Fruit fly (Drosophila melanogaster) whole organism, adult: ENCODE measurements around the gene cic.

ENCODE experiments used
- CG11617 ChIP-seq: fragments of 200-800 bp; sonication (Bioruptor generic); optimal IDR thresholded peaks from 2 replicates; lab custom pipeline; 2017; ENCODE audit warnings: mild to moderate bottlenecking, missing biosample characterization, missing genetic modification reagents, missing genetic modification characterization
- CG12768 ChIP-seq: fragments of 200-800 bp; sonication (Bioruptor generic); optimal IDR thresholded peaks from 2 replicates; lab custom pipeline; 2017; ENCODE audit warnings: missing biosample characterization, missing genetic modification characterization, mild to moderate bottlenecking, moderate library complexity, missing genetic modification reagents
- CG14711 ChIP-seq: fragments of 200-800 bp; sonication (Bioruptor generic); optimal IDR thresholded peaks from 2 replicates; lab custom pipeline; 2018; ENCODE audit warnings: missing biosample characterization, mild to moderate bottlenecking, missing genetic modification characterization, moderate library complexity
- CG33017 ChIP-seq: fragments of 200-800 bp; sonication (Bioruptor generic); optimal IDR thresholded peaks from 2 replicates; lab custom pipeline; 2018; ENCODE audit warnings: missing biosample characterization, mild to moderate bottlenecking, missing genetic modification characterization, moderate library complexity
- CG5204 ChIP-seq: fragments of 200-800 bp; sonication (Bioruptor generic); optimal IDR thresholded peaks from 2 replicates; lab custom pipeline; 2016; ENCODE audit warnings: missing biosample characterization, missing genetic modification characterization
- Clk ChIP-seq: fragments of 200-800 bp; sonication (Bioruptor generic); optimal IDR thresholded peaks from 2 replicates; lab custom pipeline; 2017; ENCODE audit warnings: missing biosample characterization, missing genetic modification characterization
- Mnt ChIP-seq: fragments of 200-800 bp; sonication (Bioruptor generic); optimal IDR thresholded peaks from 2 replicates; lab custom pipeline; 2016; ENCODE audit warnings: missing biosample characterization, mild to moderate bottlenecking, missing genetic modification characterization
- bab1 ChIP-seq: fragments of 200-800 bp; sonication (Bioruptor generic); optimal IDR thresholded peaks from 3 replicates; lab custom pipeline; 2019; ENCODE audit warnings: missing biosample characterization, mild to moderate bottlenecking, missing genetic modification characterization, moderate library complexity
- cic ChIP-seq: fragments of 200-800 bp; sonication (Bioruptor generic); optimal IDR thresholded peaks from 2 replicates; lab custom pipeline; 2017; ENCODE audit warnings: missing biosample characterization, mild to moderate bottlenecking, missing genetic modification characterization, moderate library complexity
- kay ChIP-seq: fragments of 200-800 bp; sonication (Bioruptor generic); peaks from one replicate; lab custom pipeline; 2016; ENCODE audit warnings: missing biosample characterization, missing genetic modification characterization, borderline replicate concordance
- toe ChIP-seq: fragments of 200-800 bp; sonication (Bioruptor generic); optimal IDR thresholded peaks from 2 replicates; lab custom pipeline; 2016; ENCODE audit warnings: missing biosample characterization, missing genetic modification characterization

DNA sequence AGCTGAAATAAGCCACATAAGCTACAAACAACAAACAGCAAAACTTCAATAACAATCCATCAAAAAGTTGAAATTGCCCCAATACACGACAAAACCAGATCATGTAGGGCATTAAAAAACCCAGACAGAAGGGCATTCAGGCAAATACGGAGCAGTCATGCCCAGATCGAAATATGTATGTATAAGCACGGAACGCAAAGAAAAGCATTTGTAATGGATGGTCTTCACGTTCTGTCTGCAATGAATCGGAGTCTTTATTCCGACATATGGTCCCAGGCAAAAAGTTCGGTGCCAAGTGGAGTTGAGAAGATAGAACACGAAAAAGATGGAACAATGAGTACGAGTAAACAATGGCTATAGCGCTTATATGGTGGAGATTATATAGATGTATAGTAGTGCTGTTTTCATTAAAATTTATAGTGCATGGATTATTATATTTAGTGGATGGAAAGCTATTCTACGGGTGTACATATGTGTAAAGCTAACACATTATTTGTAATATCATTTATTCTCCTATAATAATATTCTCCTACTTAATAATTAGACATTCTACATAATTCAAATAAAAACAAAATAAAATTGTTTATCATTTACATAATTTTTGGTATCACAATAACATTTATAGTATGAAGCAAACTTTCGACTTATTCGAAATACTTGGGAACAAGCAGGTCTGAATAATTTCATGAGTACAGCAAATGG, 3.9 kb downstream of the cic start:
- TF ChIP-seq CG33017 = no peak
- TF ChIP-seq CG12768 (GFP tag; lab: Kevin White, UChicago) = no peak
- no peak for TF ChIP-seq toe (GFP tag; lab: Kevin White, UChicago)
- no peak for TF ChIP-seq CG14711 (tag; lab: Kevin White, UChicago)
- TF ChIP-seq CG11617 = no peak
- no peak for TF ChIP-seq CG5204
- TF ChIP-seq bab1 = no peak
- no peak for TF ChIP-seq Mnt
- no peak for TF ChIP-seq cic (GFP tag; lab: Kevin White, UChicago)
- TF ChIP-seq kay = no peak
- no peak for TF ChIP-seq Clk
